Fruit fly (Drosophila melanogaster) whole organism, wandering third instar larva: ENCODE measurements around the gene CG13992.
A peak's percentile ranks its signal among the peaks of the same experiment; 100 is the strongest.

Experiments used
- Abd-B ChIP-seq: fragments of >200 bp; optimal IDR thresholded peaks from 2 replicates; lab custom pipeline; 2017; ENCODE audit warnings: missing biosample characterization, missing genetic modification characterization
- CG32264 ChIP-seq: fragments of 200-800 bp; sonication (Bioruptor generic); optimal IDR thresholded peaks from 2 replicates; lab custom pipeline; 2016; ENCODE audit warnings: missing biosample characterization, missing genetic modification characterization
- CG9705 ChIP-seq: fragments of 200-800 bp; sonication (Bioruptor generic); optimal IDR thresholded peaks from 2 replicates; lab custom pipeline; 2018; ENCODE audit warnings: missing biosample characterization, mild to moderate bottlenecking, missing genetic modification characterization
- CrebA ChIP-seq: fragments of 200-800 bp; sonication (Bioruptor generic); optimal IDR thresholded peaks from 2 replicates; lab custom pipeline; 2016; ENCODE audit warnings: missing biosample characterization, mild to moderate bottlenecking, missing genetic modification characterization, borderline replicate concordance
- Dfd ChIP-seq: fragments of >200 bp; optimal IDR thresholded peaks from 2 replicates; lab custom pipeline; 2017; ENCODE audit warnings: missing biosample characterization, missing genetic modification characterization
- Dif ChIP-seq: fragments of 200-275, 200-300 bp; sonication (Bioruptor generic); optimal IDR thresholded peaks from 2 replicates; lab custom pipeline; 2018; ENCODE audit warnings: missing biosample characterization, missing genetic modification characterization; ENCODE audit not compliant: partially characterized antibody
- GATAd ChIP-seq: sonication (Bioruptor generic); optimal IDR thresholded peaks from 2 replicates; lab custom pipeline; 2016; ENCODE audit warnings: missing biosample characterization, missing genetic modification characterization
- HLH106 ChIP-seq: fragments of 200-800 bp; optimal IDR thresholded peaks from 3 replicates; lab custom pipeline; 2019; ENCODE audit warnings: missing biosample characterization, mild to moderate bottlenecking, missing genetic modification characterization, moderate library complexity
- Hnf4 ChIP-seq: fragments of 200-800 bp; sonication (Bioruptor generic); optimal IDR thresholded peaks from 2 replicates; lab custom pipeline; 2016; ENCODE audit warnings: missing biosample characterization, mild to moderate bottlenecking, missing genetic modification characterization
- Hr78 ChIP-seq: fragments of >200 bp; optimal IDR thresholded peaks from 2 replicates; lab custom pipeline; 2017; ENCODE audit warnings: missing biosample characterization, missing genetic modification characterization
- Hr83 ChIP-seq: fragments of 200-300 bp; sonication (Bioruptor generic); optimal IDR thresholded peaks from 2 replicates; lab custom pipeline; 2016; ENCODE audit warnings: missing biosample characterization, mild to moderate bottlenecking, missing genetic modification characterization, moderate library complexity; ENCODE audit not compliant: poor library complexity, severe bottlenecking
- Jra ChIP-seq: sonication (Bioruptor generic); optimal IDR thresholded peaks from 2 replicates; lab custom pipeline; 2016; ENCODE audit warnings: missing biosample characterization, missing genetic modification characterization
- Myc ChIP-seq: fragments of >200 bp; optimal IDR thresholded peaks from 2 replicates; lab custom pipeline; 2017
- OdsH ChIP-seq: fragments of 200-800 bp; sonication (Bioruptor generic); optimal IDR thresholded peaks from 2 replicates; lab custom pipeline; 2016; ENCODE audit warnings: missing biosample characterization, mild to moderate bottlenecking, missing genetic modification characterization
- Rel ChIP-seq, 2 experiments: fragments of 200-800 bp; sonication (Bioruptor generic) in 1 of 2; optimal IDR thresholded peaks; 2 replicates in 1 of 2; 3 replicates in 1 of 2; lab custom pipeline; 2016 to 2019; ENCODE audit warnings: mild to moderate bottlenecking in 2 of 2, missing biosample characterization in 2 of 2, missing genetic modification characterization in 2 of 2, moderate library complexity in 1 of 2
- Sp1 ChIP-seq: fragments of 200-800 bp; sonication (Bioruptor generic); optimal IDR thresholded peaks from 3 replicates; lab custom pipeline; 2019; ENCODE audit warnings: missing biosample characterization, mild to moderate bottlenecking, missing genetic modification characterization, moderate library complexity
- Vsx2 ChIP-seq: fragments of 200-300, 225-300 bp; sonication (Bioruptor generic); optimal IDR thresholded peaks from 2 replicates; lab custom pipeline; 2018; ENCODE audit warnings: missing biosample characterization, missing genetic modification characterization; ENCODE audit not compliant: partially characterized antibody
- br ChIP-seq: fragments of 200-800 bp; sonication (Bioruptor generic); optimal IDR thresholded peaks from 2 replicates; lab custom pipeline; 2016; ENCODE audit warnings: missing biosample characterization, missing genetic modification characterization
- brk ChIP-seq: fragments of 200-800 bp; sonication (Bioruptor generic); optimal IDR thresholded peaks from 2 replicates; lab custom pipeline; 2016; ENCODE audit warnings: missing biosample characterization, mild to moderate bottlenecking, missing genetic modification characterization
- dl ChIP-seq, 2 experiments: fragments of 175-275, 200-275 bp in 1 of 2; fragments of 200-275 bp in 1 of 2; sonication (Bioruptor generic); optimal IDR thresholded peaks; lab custom pipeline; 2018; ENCODE audit warnings: mild to moderate bottlenecking in 2 of 2, missing biosample characterization in 2 of 2, missing genetic modification characterization in 2 of 2, moderate library complexity in 2 of 2; ENCODE audit not compliant: partially characterized antibody in 2 of 2, insufficient read depth in 1 of 2
- dmrt93B ChIP-seq: fragments of 200-800 bp; sonication (Bioruptor generic); optimal IDR thresholded peaks from 2 replicates; lab custom pipeline; 2018; ENCODE audit warnings: missing biosample characterization, mild to moderate bottlenecking, missing genetic modification characterization
- ey ChIP-seq: fragments of 200-800 bp; sonication (Bioruptor generic); optimal IDR thresholded peaks from 2 replicates; lab custom pipeline; 2016; ENCODE audit warnings: missing biosample characterization, missing genetic modification characterization
- foxo ChIP-seq, 2 experiments: fragments of 200-800 bp; sonication (Bioruptor generic); optimal IDR thresholded peaks; 2 replicates in 1 of 2; 3 replicates in 1 of 2; lab custom pipeline; 2016 to 2017; ENCODE audit warnings: missing biosample characterization in 2 of 2, missing genetic modification characterization in 2 of 2
- fru ChIP-seq: fragments of 200-800 bp; sonication (Bioruptor generic); optimal IDR thresholded peaks from 3 replicates; lab custom pipeline; 2016; ENCODE audit warnings: missing biosample characterization, mild to moderate bottlenecking, missing genetic modification characterization
- h ChIP-seq: fragments of 200-800 bp; sonication (Bioruptor generic); optimal IDR thresholded peaks from 3 replicates; lab custom pipeline; 2016; ENCODE audit warnings: missing biosample characterization, mild to moderate bottlenecking, missing genetic modification characterization
- jim ChIP-seq: fragments of 175-275, 200-325 bp; sonication (Bioruptor generic); optimal IDR thresholded peaks from 2 replicates; lab custom pipeline; 2016; ENCODE audit warnings: missing biosample characterization, mild to moderate bottlenecking, missing genetic modification characterization
- lola ChIP-seq: fragments of >200 bp; optimal IDR thresholded peaks from 2 replicates; lab custom pipeline; 2017; ENCODE audit warnings: missing biosample characterization, missing genetic modification characterization
- pan ChIP-seq: fragments of >200 bp; optimal IDR thresholded peaks from 2 replicates; lab custom pipeline; 2017
- psq ChIP-seq: fragments of 200-800 bp; sonication (Bioruptor generic); optimal IDR thresholded peaks from 3 replicates; lab custom pipeline; 2017; ENCODE audit warnings: missing biosample characterization, mild to moderate bottlenecking, missing genetic modification characterization, moderate library complexity
- rgr ChIP-seq: fragments of 200-800 bp; sonication (Bioruptor generic); optimal IDR thresholded peaks from 3 replicates; lab custom pipeline; 2016; ENCODE audit warnings: missing biosample characterization, mild to moderate bottlenecking, missing genetic modification characterization
- sage ChIP-seq: fragments of 200-800 bp; sonication (Bioruptor generic); optimal IDR thresholded peaks from 2 replicates; lab custom pipeline; 2016; ENCODE audit warnings: missing biosample characterization, mild to moderate bottlenecking, missing genetic modification characterization
- sv ChIP-seq: fragments of 200-800 bp; sonication (Bioruptor generic); optimal IDR thresholded peaks from 3 replicates; lab custom pipeline; 2016; ENCODE audit warnings: missing biosample characterization, missing genetic modification characterization
- tai ChIP-seq: sonication (Bioruptor generic); optimal IDR thresholded peaks from 2 replicates; lab custom pipeline; 2016; ENCODE audit warnings: missing biosample characterization, missing genetic modification characterization
- usp ChIP-seq: fragments of >200 bp; optimal IDR thresholded peaks from 2 replicates; lab custom pipeline; 2017; ENCODE audit warnings: missing biosample characterization, missing genetic modification characterization
- woc ChIP-seq: sonication (Bioruptor generic); optimal IDR thresholded peaks from 2 replicates; lab custom pipeline; 2016; ENCODE audit warnings: missing biosample characterization, mild to moderate bottlenecking, missing genetic modification characterization

The CG13992 gene

DNA sequence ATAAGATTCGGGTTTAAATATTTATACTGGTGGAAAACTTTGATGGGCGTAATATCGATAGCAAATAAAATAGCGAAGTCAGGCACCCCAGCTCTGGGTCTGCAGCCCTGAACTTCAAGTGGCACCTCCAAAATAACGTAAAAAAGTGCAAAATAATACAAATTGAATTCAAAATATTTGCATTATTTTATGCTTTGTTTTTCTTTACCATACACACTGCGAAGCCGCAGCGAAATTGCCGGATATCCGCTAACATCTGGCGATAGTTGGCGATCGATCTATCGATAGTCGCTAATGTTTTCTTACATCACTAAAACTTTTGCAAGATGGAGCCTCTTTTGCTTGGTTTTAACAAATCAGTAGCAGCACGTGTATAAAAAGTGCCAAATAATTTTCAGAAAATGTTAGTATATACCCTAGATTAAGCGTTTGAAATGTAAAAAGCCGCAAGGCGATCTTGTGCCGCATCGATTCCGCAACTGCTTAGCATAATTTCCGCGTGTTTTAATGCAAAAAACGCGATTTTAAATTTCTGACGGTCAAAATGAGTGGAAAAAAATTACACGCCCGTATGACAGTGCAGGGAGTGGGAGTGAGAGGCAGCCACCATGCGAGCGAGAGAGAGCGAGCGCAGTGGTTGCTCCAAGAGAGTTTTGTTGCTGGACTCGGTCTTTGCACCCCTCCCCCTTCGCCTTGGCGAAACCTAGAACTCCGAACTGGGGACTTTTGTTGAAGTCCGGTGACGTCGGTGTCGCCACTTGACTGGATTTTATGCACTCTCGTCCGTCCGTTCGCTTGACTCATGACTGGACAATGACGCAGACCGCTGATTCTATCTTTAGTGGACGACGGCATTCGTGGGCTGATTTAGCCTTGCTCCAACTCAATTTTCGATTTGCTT, 14.1 kb upstream of the CG13992 start, which contains the start of gene eIF4A:
Gene eIF4A, plus strand, starts transcription at position 332 of the 901 bp plus-strand sequence.
- no peak for TF ChIP-seq Hnf4 (GFP tag; lab: Kevin White, UChicago)
- TF ChIP-seq brk, result no peak
- peak; percentile 0 for TF ChIP-seq rgr (GFP tag; lab: Kevin White, UChicago)
- peak; percentile 91 for TF ChIP-seq Dif
- TF ChIP-seq dmrt93B, result peak; percentile 50
- TF ChIP-seq Rel (GFP tag; optimal IDR thresholded peaks at IDR 0.05; lab: Kevin White, UChicago), result no peak
- TF ChIP-seq Rel (tag; optimal IDR thresholded peaks at IDR 0.05; lab: Kevin White, UChicago), result peak; percentile 100
- peak; percentile 14 for TF ChIP-seq HLH106 (tag; lab: Kevin White, UChicago)
- TF ChIP-seq ey, result no peak
- peak; percentile 21 for TF ChIP-seq tai (GFP tag; lab: Kevin White, UChicago)
- peak; percentile 5 for TF ChIP-seq CG9705 (GFP tag; lab: Kevin White, UChicago)
- TF ChIP-seq dl (GFP tag; optimal IDR thresholded peaks at IDR 0.05; lab: Kevin White, UChicago; ENCODE audit: insufficient read depth in 1 of 2, partially characterized antibody in 2 of 2), result peak; percentile 70 to 84

DNA sequence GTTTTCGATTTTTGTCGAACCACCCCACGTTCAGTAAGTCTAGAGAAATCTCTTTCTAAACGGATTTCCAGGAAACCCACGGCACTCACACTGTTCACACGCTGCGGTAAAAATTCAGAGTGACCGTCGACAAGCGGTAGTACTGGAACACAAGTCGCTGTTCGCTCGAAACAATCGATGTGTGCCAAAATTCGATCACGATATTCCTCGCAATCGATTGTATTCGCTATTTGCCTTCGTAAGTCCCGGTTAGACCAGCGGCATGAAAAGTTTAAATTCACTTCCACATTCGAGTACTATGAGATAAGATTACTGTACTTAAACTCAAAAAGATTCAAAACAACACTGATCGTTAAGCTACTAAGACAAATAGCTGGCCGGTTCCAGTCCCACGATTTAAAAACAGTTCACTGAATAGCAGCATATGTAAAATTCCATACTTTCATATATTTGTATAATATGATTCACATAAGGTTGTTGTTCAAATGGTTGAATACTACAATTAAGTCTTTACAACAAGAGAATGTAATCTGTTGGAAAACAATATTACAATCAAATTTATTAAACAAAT, 13.4 kb upstream of the CG13992 start, which contains the start of gene chic:
Gene chic, minus strand, starts transcription at position 157 of the 571 bp plus-strand sequence.
- peak; percentile 37 for TF ChIP-seq Sp1 (GFP tag; lab: Kevin White, UChicago)
- no peak for TF ChIP-seq psq
- TF ChIP-seq GATAd (GFP tag; lab: Kevin White, UChicago), result no peak
- no peak for TF ChIP-seq dmrt93B
- TF ChIP-seq foxo (GFP tag; optimal IDR thresholded peaks at IDR 0.05; lab: Kevin White, UChicago), result peak in 1 of 2 experiments; percentile 53
- no peak for TF ChIP-seq OdsH (GFP tag; lab: Kevin White, UChicago)
- TF ChIP-seq dl (GFP tag; optimal IDR thresholded peaks at IDR 0.05; lab: Kevin White, UChicago; ENCODE audit: insufficient read depth in 1 of 2, partially characterized antibody in 2 of 2), result no peak
- peak; percentile 43 for TF ChIP-seq Hnf4 (GFP tag; lab: Kevin White, UChicago)
- peak; percentile 29 for TF ChIP-seq rgr (GFP tag; lab: Kevin White, UChicago)
- no peak for TF ChIP-seq Rel (GFP tag; optimal IDR thresholded peaks at IDR 0.05; lab: Kevin White, UChicago)
- TF ChIP-seq Rel (tag; optimal IDR thresholded peaks at IDR 0.05; lab: Kevin White, UChicago), result peak; percentile 89
- peak; percentile 45 for TF ChIP-seq tai (GFP tag; lab: Kevin White, UChicago)
- no peak for TF ChIP-seq CG32264
- TF ChIP-seq Hr78 (GFP tag; lab: Kevin White, UChicago), result no peak
- peak; percentile 56 for TF ChIP-seq woc (GFP tag; lab: Kevin White, UChicago)
- TF ChIP-seq fru (GFP tag; lab: Kevin White, UChicago), result peak; percentile 19
- peak; percentile 39 for TF ChIP-seq h (GFP tag; lab: Kevin White, UChicago)
- TF ChIP-seq Hr83 (GFP tag; lab: Kevin White, UChicago), result peak; percentile 65
- TF ChIP-seq jim (GFP tag; lab: Kevin White, UChicago), result no peak
- TF ChIP-seq HLH106 (tag; lab: Kevin White, UChicago), result peak; percentile 36
- peak; percentile 45 for TF ChIP-seq ey
- no peak for TF ChIP-seq sv (GFP tag; lab: Kevin White, UChicago)

DNA sequence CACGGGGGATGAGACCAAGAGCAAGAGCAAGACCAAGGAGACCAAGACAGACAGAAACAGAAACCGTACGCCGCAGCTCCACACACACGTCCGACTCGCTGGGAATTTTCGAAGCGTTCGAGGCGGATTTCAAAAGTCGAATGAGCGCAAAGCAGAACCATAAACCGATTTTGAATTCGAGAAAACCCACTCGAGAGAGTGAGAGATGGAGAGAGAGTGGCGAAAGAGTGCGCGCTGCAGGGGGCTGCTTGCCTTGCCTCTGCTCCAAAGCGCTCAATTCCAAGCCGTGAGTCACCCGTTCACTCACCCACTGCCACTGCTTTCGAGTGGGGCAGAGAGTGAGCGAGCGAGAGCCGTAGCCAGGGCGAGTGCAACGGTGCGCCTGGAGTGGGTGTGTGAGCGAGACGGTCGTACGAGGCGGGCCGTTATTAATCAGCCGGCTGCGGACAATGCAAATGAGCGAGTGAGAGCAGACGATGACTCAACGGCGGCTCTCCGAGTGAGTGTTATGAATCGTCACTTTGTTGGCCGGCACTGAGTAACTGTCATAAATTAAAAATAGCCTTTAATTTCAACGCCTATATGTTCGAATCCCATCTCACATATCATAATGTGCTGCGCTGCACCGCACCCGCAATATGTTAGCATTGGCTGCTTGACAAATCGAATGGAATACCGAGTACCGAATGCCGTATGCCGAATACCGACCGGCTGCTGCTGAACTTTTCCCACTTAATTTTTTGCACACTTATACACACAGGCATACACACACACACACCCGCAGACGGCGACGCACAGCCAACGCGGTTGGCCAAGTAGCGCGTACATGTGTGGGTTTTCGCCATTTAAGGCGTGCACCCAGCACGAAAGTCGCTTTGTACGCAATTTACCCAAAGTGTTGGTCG, 12.7 kb upstream of the CG13992 start:
- TF ChIP-seq Abd-B, result no peak
- TF ChIP-seq psq, result peak; percentile 56
- no peak for TF ChIP-seq tai (GFP tag; lab: Kevin White, UChicago)
- peak; percentile 62 for TF ChIP-seq br (GFP tag; lab: Kevin White, UChicago)
- no peak for TF ChIP-seq pan (lab: Kevin White, UChicago)
- TF ChIP-seq Hnf4 (GFP tag; lab: Kevin White, UChicago), result peak; percentile 50
- TF ChIP-seq rgr (GFP tag; lab: Kevin White, UChicago), result peak; percentile 70
- TF ChIP-seq dl (GFP tag; optimal IDR thresholded peaks at IDR 0.05; lab: Kevin White, UChicago; ENCODE audit: insufficient read depth in 1 of 2, partially characterized antibody in 2 of 2), result peak; percentile 85 to 94
- peak; percentile 77 for TF ChIP-seq h (GFP tag; lab: Kevin White, UChicago)
- TF ChIP-seq Sp1 (GFP tag; lab: Kevin White, UChicago), result peak; percentile 71
- peak; percentile 26 for TF ChIP-seq woc (GFP tag; lab: Kevin White, UChicago)
- peak; percentile 84 for TF ChIP-seq CrebA
- no peak for TF ChIP-seq Dfd
- peak; percentile 31 for TF ChIP-seq CG32264
- TF ChIP-seq Hr83 (GFP tag; lab: Kevin White, UChicago), result peak; percentile 75
- no peak for TF ChIP-seq Myc (lab: Kevin White, UChicago)
- no peak for TF ChIP-seq GATAd (GFP tag; lab: Kevin White, UChicago)
- TF ChIP-seq Vsx2 (GFP tag; lab: Kevin White, UChicago), result no peak
- peak; percentile 95 for TF ChIP-seq Dif
- TF ChIP-seq ey, result peak; percentile 35
- peak; percentile 98 for TF ChIP-seq Jra (GFP tag; lab: Kevin White, UChicago)
- peak; percentile 39 for TF ChIP-seq sage
- no peak for TF ChIP-seq Hr78 (GFP tag; lab: Kevin White, UChicago)
- peak; percentile 11 for TF ChIP-seq HLH106 (tag; lab: Kevin White, UChicago)
- no peak for TF ChIP-seq CG9705 (GFP tag; lab: Kevin White, UChicago)
- TF ChIP-seq Rel (GFP tag; optimal IDR thresholded peaks at IDR 0.05; lab: Kevin White, UChicago), result peak; percentile 81
- TF ChIP-seq Rel (tag; optimal IDR thresholded peaks at IDR 0.05; lab: Kevin White, UChicago), result peak; percentile 71
- TF ChIP-seq dmrt93B, result no peak
- TF ChIP-seq lola (GFP tag; lab: Kevin White, UChicago), result no peak
- TF ChIP-seq jim (GFP tag; lab: Kevin White, UChicago), result no peak
- TF ChIP-seq usp (GFP tag; lab: Kevin White, UChicago), result no peak
